Worm (Caenorhabditis elegans) whole organism, young adult: ENCODE data around the gene B0244.7.

Experiments
- B0019.2 ChIP-seq: fragments of 200-800 bp; sonication (Bioruptor generic); conservative IDR thresholded peaks from 2 replicates; pipeline ENCODE4 v1.3.6; 2022; ENCODE audit warnings: missing genetic modification reagents, missing genetic modification characterization, missing compliant biosample characterization
- C17E4.6 ChIP-seq: fragments of 200-800 bp; sonication (Bioruptor generic); IDR thresholded peaks from 2 replicates; pipeline ENCODE4 v1.3.6; 2022; ENCODE audit warnings: missing genetic modification reagents, missing genetic modification characterization, missing compliant biosample characterization
- F23B12.7 ChIP-seq: sonication (generic microtip); optimal IDR thresholded peaks from 2 replicates; lab custom pipeline; 2017; ENCODE audit warnings: missing genetic modification characterization, mild to moderate bottlenecking, missing compliant biosample characterization, antibody characterized with exemption, moderate library complexity; ENCODE audit not compliant: insufficient read depth
- F33H1.4 ChIP-seq: fragments of 200-800 bp; sonication (Bioruptor generic); IDR thresholded peaks from 2 replicates; pipeline ENCODE4 v1.3.6; 2022; ENCODE audit warnings: missing genetic modification reagents, missing genetic modification characterization, missing compliant biosample characterization
- F37B4.10 ChIP-seq: fragments of 200-800 bp; sonication (Bioruptor generic); IDR thresholded peaks from 2 replicates; pipeline ENCODE4 v1.3.6; 2022; ENCODE audit warnings: missing genetic modification characterization, missing compliant biosample characterization
- F52B5.7 ChIP-seq: sonication (generic microtip); optimal IDR thresholded peaks from 2 replicates; lab custom pipeline; 2016; ENCODE audit warnings: mild to moderate bottlenecking, missing genetic modification characterization, missing compliant biosample characterization
- Y56A3A.18 ChIP-seq: fragments of 200-800 bp; sonication (Bioruptor generic); IDR thresholded peaks from 2 replicates; pipeline ENCODE4 v1.3.6; 2022; ENCODE audit warnings: missing genetic modification reagents, missing genetic modification characterization, missing compliant biosample characterization
- Y67H2A.10 ChIP-seq: fragments of 200-800 bp; sonication (Bioruptor generic); conservative IDR thresholded peaks from 2 replicates; pipeline ENCODE4 v1.3.6; 2022; ENCODE audit warnings: missing genetic modification reagents, missing genetic modification characterization, missing compliant biosample characterization
- Y79H2A.3 ChIP-seq: fragments of 200-800 bp; sonication (Bioruptor generic); conservative IDR thresholded peaks from 2 replicates; pipeline ENCODE4 v1.3.6; 2022; ENCODE audit warnings: missing genetic modification reagents, missing genetic modification characterization, missing compliant biosample characterization
- Y95B8A.8 ChIP-seq: fragments of 200-800 bp; sonication (Bioruptor generic); IDR thresholded peaks from 2 replicates; pipeline ENCODE4 v1.3.6; 2022; ENCODE audit warnings: missing genetic modification reagents, missing genetic modification characterization, missing compliant biosample characterization
- ZK185.1 ChIP-seq: sonication (generic microtip); optimal IDR thresholded peaks from 2 replicates; lab custom pipeline; 2016; ENCODE audit warnings: mild to moderate bottlenecking, missing genetic modification characterization, missing compliant biosample characterization; ENCODE audit not compliant: poor library complexity, severe bottlenecking
- ama-1 ChIP-seq, 3 experiments: fragments of 150-350 bp in 1 of 3; sonication (generic microtip) in 2 of 3; optimal IDR thresholded peaks; 2 replicates each; lab custom pipeline; 2014 to 2018; ENCODE audit warnings: missing biosample characterization in 2 of 3, missing genetic modification characterization in 2 of 3, missing genetic modification reagents in 2 of 3
- aptf-3 ChIP-seq: fragments of 200-800 bp; sonication (Bioruptor generic); IDR thresholded peaks from 2 replicates; pipeline ENCODE4 v1.3.6; 2022; ENCODE audit warnings: missing genetic modification characterization, missing compliant biosample characterization
- attf-3 ChIP-seq: fragments of 200-800 bp; sonication (Bioruptor generic); conservative IDR thresholded peaks from 2 replicates; pipeline ENCODE4 v1.3.6; 2022; ENCODE audit warnings: missing genetic modification reagents, missing genetic modification characterization, missing compliant biosample characterization
- attf-5 ChIP-seq: fragments of 200-800 bp; sonication (Bioruptor generic); optimal IDR thresholded peaks from 2 replicates; lab custom pipeline; 2018; ENCODE audit warnings: mild to moderate bottlenecking, missing genetic modification characterization, missing compliant biosample characterization
- ccch-3 ChIP-seq: fragments of 200-800 bp; sonication (Bioruptor generic); optimal IDR thresholded peaks from 2 replicates; lab custom pipeline; 2018; ENCODE audit warnings: mild to moderate bottlenecking, missing genetic modification characterization, missing compliant biosample characterization
- ceh-27 ChIP-seq: fragments of 200-800 bp; sonication (Bioruptor generic); optimal IDR thresholded peaks from 2 replicates; lab custom pipeline; 2018; ENCODE audit warnings: mild to moderate bottlenecking, missing genetic modification characterization, moderate library complexity, missing compliant biosample characterization
- ceh-40 ChIP-seq: fragments of 200-800 bp; sonication (Bioruptor generic); IDR thresholded peaks from 2 replicates; pipeline ENCODE4 v1.3.6; 2022; ENCODE audit warnings: missing genetic modification characterization, missing compliant biosample characterization
- chd-7 ChIP-seq: sonication (generic microtip); optimal IDR thresholded peaks from 2 replicates; lab custom pipeline; 2016; ENCODE audit warnings: mild to moderate bottlenecking, missing genetic modification characterization, moderate library complexity, missing compliant biosample characterization
- die-1 ChIP-seq: sonication (generic microtip); optimal IDR thresholded peaks from 2 replicates; lab custom pipeline; 2016; ENCODE audit warnings: missing genotype, mild to moderate bottlenecking, missing genetic modification characterization, missing compliant biosample characterization
- efl-1 ChIP-seq: fragments of 150-350 bp; optimal IDR thresholded peaks from 2 replicates; lab custom pipeline; 2014; ENCODE audit warnings: missing biosample characterization, missing genetic modification reagents, missing genetic modification characterization
- ets-4 ChIP-seq: fragments of 200-800 bp; sonication (Bioruptor generic); optimal IDR thresholded peaks from 2 replicates; lab custom pipeline; 2018; ENCODE audit warnings: mild to moderate bottlenecking, missing genetic modification characterization, missing compliant biosample characterization
- gei-17 ChIP-seq: fragments of 200-800 bp; sonication (Bioruptor generic); optimal IDR thresholded peaks from 2 replicates; lab custom pipeline; 2018; ENCODE audit warnings: mild to moderate bottlenecking, missing genetic modification characterization, missing compliant biosample characterization
- him-1 ChIP-seq: sonication (generic microtip); optimal IDR thresholded peaks from 2 replicates; lab custom pipeline; 2016; ENCODE audit warnings: missing genotype, missing genetic modification reagents, missing genetic modification characterization, missing compliant biosample characterization
- hlh-26 ChIP-seq: fragments of 200-800 bp; sonication (Bioruptor generic); conservative IDR thresholded peaks from 2 replicates; pipeline ENCODE4 v1.3.6; 2022; ENCODE audit warnings: missing genetic modification reagents, missing genetic modification characterization, missing compliant biosample characterization
- hsf-1 ChIP-seq: fragments of 200-800 bp; sonication (Bioruptor generic); IDR thresholded peaks from 2 replicates; pipeline ENCODE4 v1.3.6; 2022; ENCODE audit warnings: missing genetic modification reagents, missing genetic modification characterization, missing compliant biosample characterization
- let-607 ChIP-seq, 2 experiments: fragments of 200-800 bp in 1 of 2; sonication (Bioruptor generic) in 1 of 2; sonication (generic microtip) in 1 of 2; optimal IDR thresholded peaks; 2 replicates each; lab custom pipeline; 2016 to 2018; ENCODE audit warnings: mild to moderate bottlenecking in 2 of 2, missing compliant biosample characterization in 2 of 2, missing genetic modification characterization in 2 of 2, moderate library complexity in 2 of 2, missing genotype in 1 of 2
- lin-26 ChIP-seq: fragments of 200-800 bp; sonication (Bioruptor generic); IDR thresholded peaks from 2 replicates; pipeline ENCODE4 v1.3.6; 2022; ENCODE audit warnings: missing genetic modification reagents, missing genetic modification characterization, missing compliant biosample characterization
- lir-1 ChIP-seq: fragments of 200-800 bp; sonication (Bioruptor generic); conservative IDR thresholded peaks from 2 replicates; pipeline ENCODE4 v1.3.6; 2022; ENCODE audit warnings: missing genetic modification reagents, missing genetic modification characterization, missing compliant biosample characterization
- lsl-1 ChIP-seq: fragments of 200-800 bp; sonication (Bioruptor generic); optimal IDR thresholded peaks from 2 replicates; lab custom pipeline; 2018; ENCODE audit warnings: mild to moderate bottlenecking, missing genetic modification characterization, moderate library complexity, missing compliant biosample characterization
- mcd-1 ChIP-seq: fragments of 200-800 bp; sonication (Bioruptor generic); IDR thresholded peaks from 2 replicates; pipeline ENCODE4 v1.3.6; 2022; ENCODE audit warnings: missing genetic modification reagents, missing genetic modification characterization, missing compliant biosample characterization
- mel-28 ChIP-seq: sonication (generic microtip); optimal IDR thresholded peaks from 2 replicates; lab custom pipeline; 2016; ENCODE audit warnings: borderline replicate concordance, mild to moderate bottlenecking, missing genetic modification characterization, missing compliant biosample characterization
- mxl-1 ChIP-seq: sonication (generic microtip); optimal IDR thresholded peaks from 2 replicates; lab custom pipeline; 2016; ENCODE audit warnings: missing genetic modification characterization, missing compliant biosample characterization
- nfya-1 ChIP-seq: sonication (generic microtip); optimal IDR thresholded peaks from 2 replicates; lab custom pipeline; 2017; ENCODE audit warnings: antibody characterized with exemption, missing compliant biosample characterization, missing genetic modification characterization, borderline replicate concordance; ENCODE audit not compliant: insufficient read depth
- nfya-2 ChIP-seq: fragments of 200-800 bp; sonication (Bioruptor generic); IDR thresholded peaks from 2 replicates; pipeline ENCODE4 v1.3.6; 2022; ENCODE audit warnings: missing genetic modification reagents, missing genetic modification characterization, missing compliant biosample characterization
- nhr-90 ChIP-seq: sonication (generic microtip); optimal IDR thresholded peaks from 2 replicates; lab custom pipeline; 2016; ENCODE audit warnings: missing genotype, mild to moderate bottlenecking, missing genetic modification characterization, missing compliant biosample characterization
- pbrm-1 ChIP-seq: fragments of 200-800 bp; sonication (Bioruptor generic); IDR thresholded peaks from 2 replicates; pipeline ENCODE4 v1.3.6; 2022; ENCODE audit warnings: missing genetic modification reagents, missing genetic modification characterization, missing compliant biosample characterization
- sea-2 ChIP-seq: fragments of 200-800 bp; sonication (Bioruptor generic); IDR thresholded peaks from 2 replicates; pipeline ENCODE4 v1.3.6; 2022; ENCODE audit warnings: missing genetic modification characterization, missing compliant biosample characterization
- tbp1 ChIP-seq: fragments of 200-800 bp; sonication (Bioruptor generic); optimal IDR thresholded peaks from 2 replicates; lab custom pipeline; 2018; ENCODE audit warnings: mild to moderate bottlenecking, missing genetic modification characterization, missing compliant biosample characterization
- tlf-1 ChIP-seq: fragments of 200-800 bp; sonication (Bioruptor generic); optimal IDR thresholded peaks from 2 replicates; lab custom pipeline; 2018; ENCODE audit warnings: mild to moderate bottlenecking, missing genetic modification characterization, missing compliant biosample characterization
- unc-62 ChIP-seq: fragments of 150-350 bp; optimal IDR thresholded peaks from 2 replicates; lab custom pipeline; 2014; ENCODE audit warnings: missing biosample characterization, missing genetic modification reagents, missing genetic modification characterization
- zim-3 ChIP-seq: sonication (generic microtip); optimal IDR thresholded peaks from 2 replicates; lab custom pipeline; 2017; ENCODE audit warnings: mild to moderate bottlenecking, missing genetic modification characterization, moderate library complexity, missing compliant biosample characterization
- ztf-6 ChIP-seq: fragments of 200-800 bp; sonication (Bioruptor generic); IDR thresholded peaks from 2 replicates; pipeline ENCODE4 v1.3.6; 2022; ENCODE audit warnings: missing genetic modification reagents, missing genetic modification characterization, missing compliant biosample characterization

The B0244.7 gene

ce11 chrIII:5719832-5720194 is 11.5 kb upstream of the B0244.7 start (continued):
- TF ChIP-seq F52B5.7 (tag; lab: Kevin White, UChicago), result no peak
- TF ChIP-seq F23B12.7, result peak; percentile 22
- TF ChIP-seq lir-1, result no peak; the same call in 1 of the 2 replicates
- no peak for TF ChIP-seq mxl-1 (tag; lab: Kevin White, UChicago)
- TF ChIP-seq attf-5, result no peak
- no peak for TF ChIP-seq sea-2 (GFP tag; lab: Robert Waterston, UW)
- TF ChIP-seq lsl-1 (GFP tag; lab: Kevin White, UChicago), result peak; percentile 68
- TF ChIP-seq chd-7 (tag; lab: Kevin White, UChicago), result no peak
- no peak for TF ChIP-seq F37B4.10 (GFP tag; lab: Robert Waterston, UW)
- TF ChIP-seq C17E4.6 (GFP tag; lab: Robert Waterston, UW), result no peak
- no peak for TF ChIP-seq nfya-2
- TF ChIP-seq unc-62, result no peak
- TF ChIP-seq F33H1.4, result peak; percentile 79
- peak; percentile 36; the same call in 1 of the 2 replicates for TF ChIP-seq mcd-1 (GFP tag; lab: Robert Waterston, UW)
- no peak for TF ChIP-seq ets-4 (GFP tag; lab: Kevin White, UChicago)
- TF ChIP-seq mel-28 (tag; lab: Kevin White, UChicago), result no peak
- TF ChIP-seq hlh-26 (GFP tag; lab: Robert Waterston, UW), result no peak
- TF ChIP-seq tlf-1 (GFP tag; lab: Kevin White, UChicago), result peak; percentile 64
- peak; percentile 8 for TF ChIP-seq him-1 (tag; lab: Kevin White, UChicago)
- TF ChIP-seq lin-26 (GFP tag; lab: Robert Waterston, UW), result no peak
- no peak for TF ChIP-seq ama-1 (optimal IDR thresholded peaks at IDR 0.05; lab: Kevin White, UChicago)
- TF ChIP-seq ama-1 (GFP tag; optimal IDR thresholded peaks at IDR 0.05; lab: Kevin White, UChicago), result no peak
- no peak for TF ChIP-seq attf-3 (GFP tag; lab: Robert Waterston, UW)
- peak; percentile 48; the same call in 1 of the 2 replicates for TF ChIP-seq hsf-1 (GFP tag; lab: Robert Waterston, UW)
- no peak for TF ChIP-seq ztf-6
- no peak for TF ChIP-seq die-1 (tag; lab: Kevin White, UChicago)
- TF ChIP-seq Y79H2A.3 (GFP tag; lab: Robert Waterston, UW), result no peak
- TF ChIP-seq pbrm-1, result peak; percentile 50; the same call in 1 of the 2 replicates

ce11 chrIII:5720266-5721019 is 10.9 kb upstream of the B0244.7 start:
- no peak for TF ChIP-seq ama-1 (optimal IDR thresholded peaks at IDR 0.05; lab: Kevin White, UChicago)
- no peak for TF ChIP-seq ama-1 (GFP tag; optimal IDR thresholded peaks at IDR 0.05; lab: Kevin White, UChicago)
- no peak for TF ChIP-seq efl-1 (GFP tag; lab: Kevin White, UChicago)
- no peak for TF ChIP-seq B0019.2 (GFP tag; lab: Robert Waterston, UW)

DNA sequence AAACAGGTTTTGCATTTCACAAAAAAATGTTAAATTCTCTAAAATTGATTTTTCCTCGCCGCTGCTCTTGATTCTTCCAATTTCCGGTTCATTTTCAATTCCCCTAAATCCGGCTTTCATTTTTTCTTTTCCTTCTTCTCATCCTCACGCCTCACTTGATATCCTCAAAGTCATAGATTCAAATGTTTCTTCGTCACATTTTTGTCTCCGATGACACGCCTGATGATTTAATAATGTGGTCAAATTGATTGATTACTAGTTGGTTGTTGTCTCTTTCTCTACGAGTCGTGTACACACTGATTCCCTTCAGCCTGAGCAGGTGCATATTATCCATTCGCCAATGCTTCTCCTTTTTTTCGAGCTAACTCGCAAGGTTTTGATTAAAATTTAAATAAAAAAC is 9.8 kb upstream of the B0244.7 start:
- TF ChIP-seq ceh-40 (GFP tag; lab: Robert Waterston, UW) (no peak), nfya-1 (no peak)
- TF ChIP-seq, all 124 proteins: peak for 0

DNA sequence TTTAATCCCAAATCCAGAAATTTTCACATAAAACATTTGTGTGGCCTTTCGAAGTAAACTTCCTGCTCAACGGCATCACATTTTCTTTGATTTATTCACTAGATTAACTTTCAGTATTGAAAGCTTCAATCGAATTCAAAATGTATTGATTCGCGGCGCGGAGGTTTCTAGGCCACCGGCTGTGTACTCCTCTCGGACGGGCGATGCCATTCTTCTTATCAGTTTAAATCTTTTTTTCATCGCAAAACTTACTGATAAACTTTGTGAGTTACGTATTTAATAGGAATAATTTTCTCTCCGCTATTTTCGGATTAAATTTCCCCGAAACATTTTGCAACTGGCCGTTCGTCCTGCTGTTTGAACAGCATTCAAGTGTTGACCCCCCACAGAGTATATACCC is 9.4 kb upstream of the B0244.7 start:
- TF ChIP-seq ZK185.1 (tag; lab: Kevin White, UChicago), result peak; percentile 96
- peak; percentile 62; the same call in 1 of the 2 replicates for TF ChIP-seq Y67H2A.10 (GFP tag; lab: Robert Waterston, UW)
- peak; percentile 68 for TF ChIP-seq mcd-1 (GFP tag; lab: Robert Waterston, UW)
- TF ChIP-seq tlf-1 (GFP tag; lab: Kevin White, UChicago), result peak; percentile 16
- TF ChIP-seq ceh-27 (GFP tag; lab: Kevin White, UChicago), result peak; percentile 73
- TF ChIP-seq tbp1, result peak; percentile 44
- TF ChIP-seq nhr-90 (tag; lab: Kevin White, UChicago), result no peak
- TF ChIP-seq aptf-3, result no peak
- no peak for TF ChIP-seq pbrm-1
- no peak for TF ChIP-seq Y95B8A.8 (GFP tag; lab: Robert Waterston, UW)
- TF ChIP-seq gei-17 (GFP tag; lab: Kevin White, UChicago), result peak; percentile 4
- no peak for TF ChIP-seq B0019.2 (GFP tag; lab: Robert Waterston, UW)
- peak; percentile 5 for TF ChIP-seq zim-3 (tag; lab: Kevin White, UChicago)
- TF ChIP-seq attf-5, result peak; percentile 34
- TF ChIP-seq Y56A3A.18, result no peak
- peak; percentile 36 for TF ChIP-seq ccch-3 (GFP tag; lab: Kevin White, UChicago)
- peak in 1 of 2 experiments; percentile 47 for TF ChIP-seq let-607 (tag; optimal IDR thresholded peaks at IDR 0.05; lab: Kevin White, UChicago)
